Worm (Caenorhabditis elegans) whole organism, L2 larva: Measurements from ENCODE around the gene fbxa-169.

Experiments used
- aly-2 ChIP-seq: fragments of 150-350 bp; optimal IDR thresholded peaks from 2 replicates; lab custom pipeline; 2014; ENCODE audit warnings: missing biosample characterization, missing genetic modification characterization
- nhr-23 ChIP-seq: fragments of 150-350 bp; optimal IDR thresholded peaks from 2 replicates; lab custom pipeline; 2014; ENCODE audit warnings: missing biosample characterization, missing genetic modification reagents, missing genetic modification characterization
- unc-62 ChIP-seq: fragments of 150-350 bp; optimal IDR thresholded peaks from 2 replicates; lab custom pipeline; 2014; ENCODE audit warnings: missing biosample characterization, missing genetic modification reagents, missing genetic modification characterization

DNA sequence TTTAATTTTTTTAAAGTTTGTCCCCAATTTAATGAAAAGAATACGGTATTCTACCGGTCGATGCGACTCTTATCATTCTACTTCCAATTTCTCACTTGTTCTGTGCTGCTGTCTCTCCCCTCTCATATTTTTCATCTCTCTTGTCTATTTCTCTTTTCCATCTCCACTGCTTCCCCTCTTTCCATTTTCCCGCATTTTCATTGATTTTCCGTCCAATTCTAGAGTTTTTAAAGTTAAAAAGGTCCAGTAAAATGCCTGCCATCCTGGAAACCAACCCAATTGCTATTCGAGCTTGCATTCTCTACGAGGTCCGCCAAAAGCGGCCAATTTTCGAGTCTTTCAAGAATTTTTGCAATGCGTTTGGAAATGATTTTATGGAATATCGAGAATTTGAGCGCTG lies 7.0 kb upstream of the fbxa-169 start, which contains the start of gene fbxa-167:
- no peak for TF ChIP-seq unc-62 (GFP tag; lab: Kevin White, UChicago)
- TF ChIP-seq nhr-23 (tag; lab: Kevin White, UChicago) = no peak
- TF ChIP-seq aly-2 (tag; lab: Kevin White, UChicago) = no peak
